Fruit fly (Drosophila melanogaster): ENCODE measurements around the gene CG3698.
A peak's percentile ranks its signal among the peaks of the same experiment; 100 is the strongest.

CG3698 gene

DNA sequence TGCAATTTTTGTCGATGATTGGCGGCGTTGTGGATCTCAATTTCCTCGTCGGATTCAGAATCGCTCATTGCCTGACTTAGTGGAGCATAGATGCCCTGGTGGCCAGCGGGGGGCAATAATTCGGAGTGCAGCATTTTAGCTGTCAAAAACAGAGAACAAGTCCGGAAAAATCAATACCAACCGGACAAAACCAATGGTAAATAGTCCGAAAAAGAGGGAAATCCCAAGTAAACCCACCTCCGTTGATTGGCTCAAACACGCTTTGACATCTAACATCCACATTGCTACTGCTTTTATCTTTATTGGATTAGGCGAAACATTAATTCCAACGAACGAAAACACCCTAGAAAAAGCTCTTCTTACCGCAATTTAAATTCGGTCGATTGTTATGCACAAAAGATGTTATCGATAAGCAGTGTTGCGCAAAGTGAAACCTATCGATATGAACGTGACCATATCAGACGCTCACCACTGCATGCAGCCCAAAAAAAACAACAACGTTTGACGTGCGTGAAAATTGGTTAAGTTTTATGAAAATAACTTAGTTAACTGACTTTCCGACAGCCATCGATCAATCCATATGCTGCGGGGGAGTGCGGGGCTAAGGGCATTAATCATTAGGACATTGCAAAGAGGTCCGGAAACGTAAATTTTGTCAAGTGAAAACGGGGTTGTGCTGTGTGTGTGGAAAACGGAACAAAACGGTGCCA, 17.6 kb upstream of the CG3698 start, which contains the start of the genes CG3618 and Pka-R1 (continued):
- no peak for TF ChIP-seq disco-r (GFP tag; optimal IDR thresholded peaks at IDR 0.05)
- no peak for TF ChIP-seq CG1603 (tag; optimal IDR thresholded peaks at IDR 0.05)
- TF ChIP-seq Stat92E (GFP tag; optimal IDR thresholded peaks at IDR 0.05) = peak in 1 of 3 experiments; percentile 24
- TF ChIP-seq Sox100B (GFP tag; optimal IDR thresholded peaks at IDR 0.05) = no peak
- no peak for TF ChIP-seq CG10209 (GFP tag; optimal IDR thresholded peaks at IDR 0.05)
- no peak for TF ChIP-seq HLHmδ (GFP tag; optimal IDR thresholded peaks at IDR 0.05)
- no peak for TF ChIP-seq CG18764 (GFP tag; optimal IDR thresholded peaks at IDR 0.05)
- TF ChIP-seq CG3995 (GFP tag; optimal IDR thresholded peaks at IDR 0.05) = peak; percentile 49
- TF ChIP-seq CG7556 (GFP tag; optimal IDR thresholded peaks at IDR 0.05) = no peak
- TF ChIP-seq tna (GFP tag; IDR thresholded peaks at IDR 0.05; ENCODE audit: partially characterized antibody) = no peak
- TF ChIP-seq Chrac-16 (GFP tag; optimal IDR thresholded peaks at IDR 0.05) = no peak
- no peak for TF ChIP-seq CG6272 (GFP tag; IDR thresholded peaks at IDR 0.05)
- TF ChIP-seq ato (GFP tag; IDR thresholded peaks at IDR 0.05; ENCODE audit: partially characterized antibody) = no peak
- peak; percentile 84 for TF ChIP-seq stwl (tag; optimal IDR thresholded peaks at IDR 0.05)
- TF ChIP-seq CG30020 (tag; optimal IDR thresholded peaks at IDR 0.05) = no peak
- TF ChIP-seq trem (tag; optimal IDR thresholded peaks at IDR 0.05) = peak; percentile 53
- TF ChIP-seq croc (GFP tag; conservative IDR thresholded peaks at IDR 0.05) = no peak
- peak; percentile 31 for TF ChIP-seq Sin3A (optimal IDR thresholded peaks at IDR 0.05)
- peak; percentile 23 for TF ChIP-seq CG2120 (GFP tag; optimal IDR thresholded peaks at IDR 0.05)
- no peak for TF ChIP-seq aop (GFP tag; IDR thresholded peaks at IDR 0.05)
- TF ChIP-seq CG34376 (GFP tag; optimal IDR thresholded peaks at IDR 0.05) = peak; percentile 32
- TF ChIP-seq CG2116 (GFP tag; optimal IDR thresholded peaks at IDR 0.05) = peak; percentile 94
- TF ChIP-seq B-H1 (GFP tag; IDR thresholded peaks at IDR 0.05) = no peak
- TF ChIP-seq Lim3 (GFP tag; IDR thresholded peaks at IDR 0.05) = no peak
- no peak for TF ChIP-seq Eip74EF (GFP tag; optimal IDR thresholded peaks at IDR 0.05)
- peak; percentile 62 for TF ChIP-seq CG12659 (GFP tag; optimal IDR thresholded peaks at IDR 0.05)
- TF ChIP-seq HmgZ (tag; optimal IDR thresholded peaks at IDR 0.05) = peak; percentile 57
- no peak for TF ChIP-seq Doc2 (GFP tag; IDR thresholded peaks at IDR 0.05)
- TF ChIP-seq kay (GFP tag; optimal IDR thresholded peaks at IDR 0.05) = no peak
- TF ChIP-seq CG18011 (GFP tag; optimal IDR thresholded peaks at IDR 0.05) = peak; percentile 1
- no peak for TF ChIP-seq ara (GFP tag; IDR thresholded peaks at IDR 0.05)
- peak; percentile 75 for TF ChIP-seq CG4617 (GFP tag; optimal IDR thresholded peaks at IDR 0.05; ENCODE audit: borderline replicate concordance)
- peak; percentile 97 for TF ChIP-seq onecut (GFP tag; IDR thresholded peaks at IDR 0.05)
- TF ChIP-seq CTCF (GFP tag; optimal IDR thresholded peaks at IDR 0.05) = peak; percentile 58
- TF ChIP-seq tx (GFP tag; optimal IDR thresholded peaks at IDR 0.05) = no peak
- TF ChIP-seq CG7839 (tag; optimal IDR thresholded peaks at IDR 0.05) = no peak
- TF ChIP-seq CG17829 (tag; optimal IDR thresholded peaks at IDR 0.05) = peak; percentile 22
- no peak for TF ChIP-seq unpg (GFP tag; optimal IDR thresholded peaks at IDR 0.05)
- TF ChIP-seq CG2199 (GFP tag; IDR thresholded peaks at IDR 0.05) = no peak
- peak; percentile 30 for TF ChIP-seq sens (GFP tag)
- no peak for TF ChIP-seq pnt (GFP tag; optimal IDR thresholded peaks at IDR 0.05)
- no peak for TF ChIP-seq hkb (optimal IDR thresholded peaks at IDR 0.05)
- no peak for TF ChIP-seq hkb (GFP tag; IDR thresholded peaks at IDR 0.05)
- no peak for TF ChIP-seq Gug (GFP tag; IDR thresholded peaks at IDR 0.05)
- no peak for TF ChIP-seq NC2α (GFP tag; optimal IDR thresholded peaks at IDR 0.05)
- TF ChIP-seq MESR4 (GFP tag; optimal IDR thresholded peaks at IDR 0.05) = peak; percentile 83
- no peak for TF ChIP-seq Hr39 (optimal IDR thresholded peaks at IDR 0.05)
- TF ChIP-seq Sry-δ (GFP tag; optimal IDR thresholded peaks at IDR 0.05) = peak; percentile 93
- TF ChIP-seq sens-2 (GFP tag; IDR thresholded peaks at IDR 0.05) = no peak
- TF ChIP-seq CG10274 (GFP tag; optimal IDR thresholded peaks at IDR 0.05) = no peak
- TF ChIP-seq CG12744 (GFP tag; optimal IDR thresholded peaks at IDR 0.05) = no peak

Data from whole organism, embryonic.